Worm (Caenorhabditis elegans): Measurements from ENCODE around the gene T03D3.5.

DNA sequence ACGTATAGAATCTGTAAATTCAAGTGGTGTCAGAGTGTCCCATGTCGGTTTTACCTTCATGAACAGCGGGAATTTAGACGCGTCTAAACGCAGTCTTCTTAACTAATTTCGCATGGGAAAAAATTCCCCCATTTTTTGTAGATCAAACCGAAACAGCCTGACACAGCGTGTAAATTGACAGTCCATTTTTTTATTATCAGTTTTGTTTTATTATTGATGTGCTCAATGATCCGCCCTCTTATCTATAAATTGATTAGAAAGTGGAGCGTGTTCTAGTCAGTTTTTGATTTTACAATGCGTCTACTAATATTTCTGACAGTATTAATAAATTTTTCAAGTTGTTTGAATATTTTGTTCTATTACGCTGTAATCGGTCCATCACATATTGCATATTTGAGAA is 22.4 kb upstream of the T03D3.5 start, which contains the start of gene ugt-53:
- TF ChIP-seq elt-3 (tag; optimal IDR thresholded peaks at IDR 0.05) (no peak), nhr-23 (tag; optimal IDR thresholded peaks at IDR 0.05) (no peak), ceh-82 (tag; optimal IDR thresholded peaks at IDR 0.05) (no peak), fkh-10 (GFP tag; optimal IDR thresholded peaks at IDR 0.05) (no peak), nhr-11 (tag; optimal IDR thresholded peaks at IDR 0.05) (no peak), nhr-76 (tag; optimal IDR thresholded peaks at IDR 0.05) (no peak), lsy-12 (tag; optimal IDR thresholded peaks at IDR 0.05) (no peak), zag-1 (tag; optimal IDR thresholded peaks at IDR 0.05) (no peak), nhr-28 (tag; optimal IDR thresholded peaks at IDR 0.05) (no peak), nhr-237 (tag; optimal IDR thresholded peaks at IDR 0.05) (no peak), ZK546.5 (tag; optimal IDR thresholded peaks at IDR 0.05) (no peak), ceh-28 (tag; optimal IDR thresholded peaks at IDR 0.05) (no peak), mml-1 (tag; optimal IDR thresholded peaks at IDR 0.05) (no peak)
